Fruit fly (Drosophila melanogaster): Measurements from ENCODE around the gene Sh3beta.

Gene Sh3beta

DNA sequence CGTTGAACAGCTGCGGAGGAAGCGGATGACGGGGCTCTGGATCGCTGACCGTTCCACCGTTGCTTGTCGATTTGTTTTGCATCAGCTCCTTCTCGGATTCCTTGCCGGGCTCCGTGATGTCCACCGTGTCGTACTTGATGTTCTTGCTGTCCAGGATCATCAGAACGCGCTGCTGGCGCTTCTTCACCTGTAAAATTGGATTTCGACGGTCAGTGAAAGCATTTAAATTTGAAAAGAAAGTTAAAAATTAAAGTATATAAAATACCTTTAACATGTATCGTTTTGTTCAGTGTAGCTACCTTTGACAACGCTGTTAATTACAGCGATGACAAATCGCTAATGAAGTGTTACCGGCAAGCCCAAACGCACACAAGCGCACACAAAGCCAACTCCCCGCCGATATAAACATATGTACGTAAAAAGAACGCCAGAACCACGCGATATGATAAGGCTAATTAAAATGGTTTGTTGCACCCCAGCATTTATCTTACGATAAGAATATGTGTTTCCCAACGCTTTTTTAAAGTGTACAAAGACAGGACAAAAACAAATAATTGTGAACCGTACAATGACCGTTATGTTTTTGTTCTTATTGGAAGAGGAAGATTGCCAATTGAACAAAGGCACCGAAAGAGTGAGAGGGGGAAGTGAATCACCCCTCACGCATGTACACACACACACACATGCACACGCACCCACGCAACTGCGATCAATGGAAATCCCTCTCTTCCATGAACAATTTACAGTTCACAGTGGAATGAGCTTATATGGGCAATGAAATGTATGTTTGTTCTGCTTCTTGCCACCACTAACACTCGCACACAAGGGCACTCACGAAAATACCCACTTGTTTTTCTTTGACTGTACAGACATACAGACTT, 1.0 kb downstream of the Sh3beta start (continued):
- TF ChIP-seq Trl (optimal IDR thresholded peaks at IDR 0.05) (peak in 1 of 2 experiments; percentile 19), Trl (GFP tag; optimal IDR thresholded peaks at IDR 0.05) (no peak), sob (GFP tag; IDR thresholded peaks at IDR 0.05) (0 out of 2 replicates have a peak, but pooled peaks have one; percentile 38), CG2889 (GFP tag; IDR thresholded peaks at IDR 0.05) (peak; percentile 36; the same call in 1 of the 3 replicates), rib (GFP tag; IDR thresholded peaks at IDR 0.05) (peak; percentile 67), CG2120 (GFP tag; optimal IDR thresholded peaks at IDR 0.05) (peak; percentile 59), Opbp (GFP tag; IDR thresholded peaks at IDR 0.05; ENCODE audit: partially characterized antibody) (no peak), CG31441 (GFP tag; IDR thresholded peaks at IDR 0.05) (peak; percentile 42), CG12391 (tag; optimal IDR thresholded peaks at IDR 0.05) (peak; percentile 9), CG17385 (GFP tag; optimal IDR thresholded peaks at IDR 0.05) (peak; percentile 94), NfI (GFP tag; optimal IDR thresholded peaks at IDR 0.05) (peak; percentile 21), CG8290 (GFP tag; optimal IDR thresholded peaks at IDR 0.05) (no peak), CG8290 (tag; optimal IDR thresholded peaks at IDR 0.05) (peak in 1 of 2 experiments; percentile 41), CrebB (tag; optimal IDR thresholded peaks at IDR 0.05) (peak; percentile 16), Meics (GFP tag; optimal IDR thresholded peaks at IDR 0.05) (peak; percentile 50), Fer1 (GFP tag; optimal IDR thresholded peaks at IDR 0.05) (peak; percentile 18), CG11504 (tag; optimal IDR thresholded peaks at IDR 0.05) (peak; percentile 56), mld (GFP tag; IDR thresholded peaks at IDR 0.05; ENCODE audit: partially characterized antibody) (no peak), CG3838 (GFP tag; optimal IDR thresholded peaks at IDR 0.05) (no peak), CG12942 (GFP tag; optimal IDR thresholded peaks at IDR 0.05) (peak; percentile 26), CG10366 (GFP tag; IDR thresholded peaks at IDR 0.05) (peak; percentile 40; the same call in 1 of the 2 replicates), Ets65A (GFP tag) (peak; percentile 71), B-H1 (GFP tag; IDR thresholded peaks at IDR 0.05) (no peak), CG1647 (GFP tag; optimal IDR thresholded peaks at IDR 0.05) (peak; percentile 21), CG15514 (GFP tag; optimal IDR thresholded peaks at IDR 0.05) (peak; percentile 34), CG10321 (GFP tag; IDR thresholded peaks at IDR 0.05) (no peak), ara (GFP tag; IDR thresholded peaks at IDR 0.05) (0 out of 2 replicates have a peak, but pooled peaks have one; percentile 43), mirr (GFP tag; optimal IDR thresholded peaks at IDR 0.05) (peak; percentile 94), Sox100B (GFP tag; optimal IDR thresholded peaks at IDR 0.05) (peak; percentile 48), CG17359 (tag; optimal IDR thresholded peaks at IDR 0.05) (peak; percentile 33), CG8359 (GFP tag; optimal IDR thresholded peaks at IDR 0.05; ENCODE audit: borderline replicate concordance) (peak; percentile 12), tx (GFP tag; optimal IDR thresholded peaks at IDR 0.05) (no peak), CG11695 (GFP tag; IDR thresholded peaks at IDR 0.05) (peak; percentile 62), pzg (GFP tag; optimal IDR thresholded peaks at IDR 0.05) (peak; percentile 18), tap (tag; optimal IDR thresholded peaks at IDR 0.05) (peak; percentile 29), Hmr (GFP tag; optimal IDR thresholded peaks at IDR 0.05) (peak; percentile 31), maf-S (GFP tag; optimal IDR thresholded peaks at IDR 0.05) (no peak), dpn (GFP tag; optimal IDR thresholded peaks at IDR 0.05) (peak; percentile 7 to 18), CG14050 (GFP tag; IDR thresholded peaks at IDR 0.05) (peak; percentile 53; the same call in 2 of the 3 replicates), Elba2 (GFP tag; optimal IDR thresholded peaks at IDR 0.05) (peak; percentile 93), CG6689 (GFP tag; IDR thresholded peaks at IDR 0.05) (peak; percentile 45; the same call in 1 of the 2 replicates), Hsf (GFP tag; optimal IDR thresholded peaks at IDR 0.05) (peak; percentile 7), Asciz (GFP tag; optimal IDR thresholded peaks at IDR 0.05) (peak; percentile 20), exex (tag; optimal IDR thresholded peaks at IDR 0.05) (peak; percentile 88), Optix (GFP tag; IDR thresholded peaks at IDR 0.05) (0 out of 3 replicates have a peak, but pooled peaks have one; percentile 22), nmo (GFP tag; optimal IDR thresholded peaks at IDR 0.05) (peak; percentile 24), Rx (GFP tag; IDR thresholded peaks at IDR 0.05) (0 out of 2 replicates have a peak, but pooled peaks have one; percentile 9), gcm2 (GFP tag; optimal IDR thresholded peaks at IDR 0.05) (no peak), Ptx1 (GFP tag; IDR thresholded peaks at IDR 0.05) (0 out of 2 replicates have a peak, but pooled peaks have one; percentile 15)
